Worm (Caenorhabditis elegans) whole organism, L1 larva: ENCODE results near the gene F38A5.22.
"Not testable (repeated sequence)": the region's sequence is repeated elsewhere in the genome, so short reads cannot be mapped to it uniquely, and the experiment has no call there.

ENCODE experiments used
- C04F5.9 ChIP-seq: sonication (generic microtip); optimal IDR thresholded peaks from 2 replicates; lab custom pipeline; 2016; ENCODE audit warnings: missing genetic modification characterization, missing compliant biosample characterization
- F16B12.6 ChIP-seq: fragments of 150-350 bp; optimal IDR thresholded peaks from 2 replicates; lab custom pipeline; 2014; ENCODE audit warnings: missing biosample characterization, missing genetic modification characterization
- Y116A8C.19 ChIP-seq: sonication (generic microtip); optimal IDR thresholded peaks from 2 replicates; lab custom pipeline; 2016; ENCODE audit warnings: missing compliant biosample characterization, missing genetic modification characterization, borderline replicate concordance
- aha-1 ChIP-seq: fragments of 150-350 bp; optimal IDR thresholded peaks from 2 replicates; lab custom pipeline; 2014; ENCODE audit warnings: missing biosample characterization, missing genetic modification characterization
- blmp-1 ChIP-seq: fragments of 150-350 bp; optimal IDR thresholded peaks from 2 replicates; lab custom pipeline; 2014; ENCODE audit warnings: missing biosample characterization, missing genetic modification characterization
- ceh-63 ChIP-seq: fragments of 200-800 bp; sonication (Bioruptor generic); optimal IDR thresholded peaks from 2 replicates; lab custom pipeline; 2018; ENCODE audit warnings: mild to moderate bottlenecking, missing genetic modification characterization, missing compliant biosample characterization
- ceh-8 ChIP-seq: fragments of 200-800 bp; sonication (Bioruptor generic); optimal IDR thresholded peaks from 2 replicates; lab custom pipeline; 2018; ENCODE audit warnings: mild to moderate bottlenecking, missing genetic modification characterization, moderate library complexity, missing compliant biosample characterization
- ceh-82 ChIP-seq, 3 experiments: fragments of 150-350 bp in 1 of 3; sonication (generic microtip) in 2 of 3; optimal IDR thresholded peaks; 2 replicates each; lab custom pipeline; 2014 to 2017; ENCODE audit warnings: missing biosample characterization in 3 of 3, missing genetic modification characterization in 3 of 3
- ces-1 ChIP-seq: fragments of 150-350 bp; optimal IDR thresholded peaks from 2 replicates; lab custom pipeline; 2014; ENCODE audit warnings: missing biosample characterization, missing genetic modification reagents, missing genetic modification characterization
- dpl-1 ChIP-seq, 3 experiments: fragments of 150-350 bp in 2 of 3; sonication (generic microtip) in 1 of 3; optimal IDR thresholded peaks; 2 replicates each; lab custom pipeline; 2014 to 2017; ENCODE audit warnings: missing biosample characterization in 3 of 3, missing genetic modification characterization in 3 of 3, missing genetic modification reagents in 3 of 3
- efl-1 ChIP-seq, 4 experiments: fragments of 150-350 bp; optimal IDR thresholded peaks in 3 of 4; peaks in 1 of 4; 1 replicate in 1 of 4; 2 replicates in 3 of 4; lab custom pipeline; 2014; ENCODE audit warnings: missing biosample characterization in 2 of 4, missing genetic modification characterization in 2 of 4, missing genetic modification reagents in 2 of 4
- egl-27 ChIP-seq, 2 experiments: fragments of 150-350 bp in 1 of 2; sonication (generic microtip); optimal IDR thresholded peaks; 3 replicates each; lab custom pipeline; 2017 to 2018; ENCODE audit warnings: missing biosample characterization in 2 of 2, missing genetic modification characterization in 2 of 2, missing genetic modification reagents in 2 of 2
- ets-5 ChIP-seq: fragments of 200-800 bp; sonication (Bioruptor generic); IDR thresholded peaks from 2 replicates; pipeline ENCODE4 v1.3.6; 2022; ENCODE audit warnings: missing genetic modification characterization, missing compliant biosample characterization
- fkh-4 ChIP-seq: sonication (generic microtip); optimal IDR thresholded peaks from 2 replicates; lab custom pipeline; 2016; ENCODE audit warnings: missing compliant biosample characterization, missing genetic modification characterization, borderline replicate concordance
- irx-1 ChIP-seq: sonication (generic microtip); optimal IDR thresholded peaks from 2 replicates; lab custom pipeline; 2016; ENCODE audit warnings: missing genetic modification characterization, missing compliant biosample characterization
- lin-35 ChIP-seq, 2 experiments: fragments of 150-350 bp; optimal IDR thresholded peaks; 2 replicates each; lab custom pipeline; 2014; ENCODE audit warnings: missing biosample characterization in 2 of 2, missing genetic modification characterization in 2 of 2, missing genetic modification reagents in 2 of 2
- lsy-2 ChIP-seq, 2 experiments: fragments of 150-350 bp; optimal IDR thresholded peaks; 2 replicates each; lab custom pipeline; 2014; ENCODE audit warnings: missing biosample characterization in 2 of 2, missing genetic modification characterization in 2 of 2
- mef-2 ChIP-seq: fragments of 150-350 bp; optimal IDR thresholded peaks from 2 replicates; lab custom pipeline; 2014; ENCODE audit warnings: missing biosample characterization, missing genetic modification characterization
- nhr-237 ChIP-seq: fragments of 150-350 bp; optimal IDR thresholded peaks from 2 replicates; lab custom pipeline; 2014; ENCODE audit warnings: missing biosample characterization, missing genetic modification characterization
- pax-3 ChIP-seq: fragments of 200-800 bp; sonication (Bioruptor generic); optimal IDR thresholded peaks from 2 replicates; lab custom pipeline; 2018; ENCODE audit warnings: mild to moderate bottlenecking, missing genetic modification characterization, moderate library complexity, missing compliant biosample characterization
- pqm-1 ChIP-seq: sonication (generic microtip); optimal IDR thresholded peaks from 3 replicates; lab custom pipeline; 2017; ENCODE audit warnings: missing biosample characterization, missing genetic modification characterization
- rnt-1 ChIP-seq: sonication (generic microtip); optimal IDR thresholded peaks from 2 replicates; lab custom pipeline; 2016; ENCODE audit warnings: mild to moderate bottlenecking, missing genetic modification characterization, moderate library complexity, missing compliant biosample characterization
- skn-1 ChIP-seq: fragments of 150-350 bp; optimal IDR thresholded peaks from 2 replicates; lab custom pipeline; 2014; ENCODE audit warnings: missing biosample characterization, missing genetic modification characterization
- snpc-4 ChIP-seq: fragments of 150-350 bp; optimal IDR thresholded peaks from 2 replicates; lab custom pipeline; 2014; ENCODE audit warnings: missing biosample characterization, missing genetic modification characterization
- snu-23 ChIP-seq: sonication (generic microtip); optimal IDR thresholded peaks from 2 replicates; lab custom pipeline; 2016; ENCODE audit warnings: missing genetic modification characterization, missing compliant biosample characterization
- sup-37 ChIP-seq: fragments of 200-800 bp; sonication (Bioruptor generic); optimal IDR thresholded peaks from 2 replicates; lab custom pipeline; 2018; ENCODE audit warnings: mild to moderate bottlenecking, missing genetic modification characterization, missing compliant biosample characterization
- vab-15 ChIP-seq: sonication (generic microtip); optimal IDR thresholded peaks from 2 replicates; lab custom pipeline; 2017; ENCODE audit warnings: missing genotype, mild to moderate bottlenecking, missing genetic modification characterization, missing compliant biosample characterization

Gene F38A5.22

ce11 chrIV:6601213-6601724 lies 5.5 kb upstream of the F38A5.22 start, which contains the start of gene sup-36:
TSS of gene sup-36 (plus strand) at chrIV:6601674.
- TF ChIP-seq snpc-4 (tag; lab: Kevin White, UChicago), result no peak
- no peak for TF ChIP-seq C04F5.9 (tag; lab: Kevin White, UChicago)
- no peak for TF ChIP-seq F16B12.6
- peak in 1 of 3 experiments; percentile 1 for TF ChIP-seq dpl-1 (GFP tag; optimal IDR thresholded peaks at IDR 0.05; lab: Kevin White, UChicago)
- TF ChIP-seq efl-1 (optimal IDR thresholded peaks at IDR 0.05; lab: Kevin White, UChicago), result peak; percentile 21 to 25
- peak; percentile 22 to 31 for TF ChIP-seq efl-1 (GFP tag; optimal IDR thresholded peaks at IDR 0.05 in 1 of 2; lab: Kevin White, UChicago)
- no peak for TF ChIP-seq Y116A8C.19
- peak in 1 of 3 experiments; percentile 18 for TF ChIP-seq ceh-82 (tag; optimal IDR thresholded peaks at IDR 0.05; lab: Kevin White, UChicago)
- no peak for TF ChIP-seq nhr-237 (tag; lab: Kevin White, UChicago)
- TF ChIP-seq lin-35 (GFP tag; optimal IDR thresholded peaks at IDR 0.05; lab: Kevin White, UChicago), result peak in 1 of 2 experiments; percentile 45
- peak; percentile 29 for TF ChIP-seq rnt-1
- peak; percentile 28 for TF ChIP-seq snu-23 (GFP tag; lab: Kevin White, UChicago)
- no peak for TF ChIP-seq aha-1 (tag; lab: Kevin White, UChicago)

ce11 chrIV:6599447-6599846 lies 3.7 kb upstream of the F38A5.22 start, which contains the start of gene F38A5.8:
TSS of gene F38A5.8 (plus strand) at chrIV:6599747.
- TF ChIP-seq ceh-8 (GFP tag; lab: Kevin White, UChicago), result no peak
- no peak for TF ChIP-seq pax-3 (tag; lab: Kevin White, UChicago)
- no peak for TF ChIP-seq rnt-1
- TF ChIP-seq skn-1 (tag; lab: Kevin White, UChicago), result no peak
- no peak for TF ChIP-seq irx-1 (tag; lab: Kevin White, UChicago)
- TF ChIP-seq lsy-2 (tag; optimal IDR thresholded peaks at IDR 0.05; lab: Kevin White, UChicago), result no peak
- TF ChIP-seq mef-2 (tag; lab: Kevin White, UChicago), result no peak
- no peak for TF ChIP-seq ces-1

ce11 chrIV:6598740-6599139 lies 3.0 kb upstream of the F38A5.22 start, which contains the start of gene nspb-5:
TSS of gene nspb-5 (plus strand) at chrIV:6599040.
- TF ChIP-seq sup-37 (GFP tag; lab: Kevin White, UChicago); ets-5 (GFP tag; lab: Robert Waterston, UW); skn-1 (tag; lab: Kevin White, UChicago): not testable (repeated sequence)

ce11 chrIV:6597918-6598317 lies 2.2 kb upstream of the F38A5.22 start, which contains the start of gene nspb-4:
TSS of gene nspb-4 (plus strand) at chrIV:6598218.
- TF ChIP-seq blmp-1; efl-1 (optimal IDR thresholded peaks at IDR 0.05; lab: Kevin White, UChicago); efl-1 (GFP tag; optimal IDR thresholded peaks at IDR 0.05 in 1 of 2; lab: Kevin White, UChicago); ceh-63: not testable (repeated sequence)

ce11 chrIV:6597298-6597697 lies 1.6 kb upstream of the F38A5.22 start, which contains the start of gene F38A5.6:
TSS of gene F38A5.6 (minus strand) at chrIV:6597398.
- TF ChIP-seq pqm-1 (tag; lab: Kevin White, UChicago) (no peak), efl-1 (optimal IDR thresholded peaks at IDR 0.05; lab: Kevin White, UChicago) (no peak), efl-1 (GFP tag; optimal IDR thresholded peaks at IDR 0.05 in 1 of 2; lab: Kevin White, UChicago) (peak in 1 of 2 experiments; percentile 88)

- not testable (repeated sequence) for TF ChIP-seq fkh-4 (tag; lab: Kevin White, UChicago); vab-15 (tag; lab: Kevin White, UChicago); egl-27 (tag; optimal IDR thresholded peaks at IDR 0.05; lab: Kevin White, UChicago)
These were observed 869 bp downstream of the F38A5.22 start, which contains the start of gene nspb-3 for ce11 chrIV:6594871-6595270. TSS of gene nspb-3 (minus strand) at chrIV:6594971.
